Worm (Caenorhabditis elegans): Measurements from ENCODE around the gene Y57G11B.3.

Y57G11B.3 gene

DNA sequence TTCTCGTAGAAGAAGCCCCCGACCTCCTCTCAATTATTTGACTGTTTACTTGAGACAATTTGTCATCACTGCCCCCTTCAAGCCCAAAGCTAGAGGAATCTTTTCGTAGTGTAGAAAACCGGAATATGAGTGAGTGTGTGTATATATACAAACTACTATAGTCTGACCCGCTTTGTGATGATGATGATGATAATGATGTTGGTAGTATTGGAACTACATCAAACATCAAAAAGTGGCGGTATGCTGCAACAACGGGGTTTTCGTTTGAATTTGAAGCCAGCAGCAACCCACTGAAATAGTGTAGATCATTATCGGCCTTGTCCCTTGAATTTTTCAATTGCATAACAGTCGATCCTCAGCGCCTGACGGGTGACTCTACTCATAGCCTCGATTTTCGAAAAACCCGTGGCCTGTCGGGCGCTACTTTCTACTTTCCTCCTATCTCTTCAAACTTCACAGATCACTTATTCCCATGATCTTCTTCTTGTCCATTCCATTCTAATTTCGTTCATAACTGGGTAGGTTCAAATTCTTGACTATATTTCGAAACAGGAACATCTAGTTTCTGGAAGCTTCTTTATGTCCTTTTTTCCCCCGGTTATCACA, 37.8 kb upstream of the Y57G11B.3 start:
- TF ChIP-seq somi-1 (GFP tag; optimal IDR thresholded peaks at IDR 0.05) (no peak), cebp-1 (GFP tag; IDR thresholded peaks at IDR 0.05) (no peak), cebp-1 (tag; optimal IDR thresholded peaks at IDR 0.05) (peak; percentile 29), lin-26 (GFP tag; IDR thresholded peaks at IDR 0.05) (peak; percentile 58; the same call in 1 of the 2 replicates), cebp-2 (GFP tag; IDR thresholded peaks at IDR 0.05) (0 out of 2 replicates have a peak, but pooled peaks have one; percentile 56), Y79H2A.3 (GFP tag; conservative IDR thresholded peaks at IDR 0.05) (0 out of 2 replicates have a peak, but pooled peaks have one; percentile 18), snpc-4 (GFP tag; optimal IDR thresholded peaks at IDR 0.05) (no peak), snpc-4 (tag; optimal IDR thresholded peaks at IDR 0.05) (peak; percentile 59 to 86 (median 82)), zim-3 (tag; optimal IDR thresholded peaks at IDR 0.05) (no peak), mes-4 (tag; optimal IDR thresholded peaks at IDR 0.05) (no peak)

DNA sequence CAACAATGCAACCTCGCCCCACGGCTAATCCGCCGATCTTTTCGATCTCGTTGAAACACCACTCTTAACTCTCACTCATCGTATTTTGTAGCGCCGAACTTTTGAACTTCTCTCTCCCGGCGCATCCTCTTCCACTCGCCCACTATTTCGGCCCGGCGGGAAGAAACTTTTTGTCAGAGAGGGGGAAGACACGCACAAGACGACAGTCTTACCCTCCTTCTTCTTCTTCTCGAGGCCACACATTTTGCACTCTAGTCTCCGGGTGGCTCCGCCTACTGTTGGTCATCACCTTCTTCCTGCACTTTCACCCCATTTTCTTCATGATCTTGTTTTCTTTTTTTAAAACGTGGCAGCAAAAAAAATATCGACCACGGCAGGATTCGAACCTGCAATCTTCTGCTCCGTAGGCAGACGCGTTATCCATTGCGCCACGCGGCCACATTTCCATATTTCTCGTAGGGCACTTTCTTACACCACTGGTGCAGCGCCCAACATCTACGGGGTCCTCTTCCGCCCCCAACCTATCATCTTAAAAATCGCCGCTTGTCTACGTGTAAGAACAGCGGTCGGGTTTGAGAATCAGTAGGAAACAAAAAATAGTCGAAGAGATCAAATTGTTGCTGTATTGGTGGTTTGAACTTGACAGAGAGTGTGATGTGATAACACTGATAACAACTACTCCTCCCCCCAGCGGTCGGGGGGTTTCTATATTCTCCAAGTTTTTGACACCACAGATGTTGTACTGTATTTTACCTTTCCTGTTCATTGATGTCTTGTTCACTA, 37.0 kb upstream of the Y57G11B.3 start:
- TF ChIP-seq zim-3 (tag; optimal IDR thresholded peaks at IDR 0.05) = peak; percentile 39
- no peak for TF ChIP-seq F39B2.1 (GFP tag; IDR thresholded peaks at IDR 0.05)
- TF ChIP-seq pha-4 (tag; optimal IDR thresholded peaks at IDR 0.05) = no peak
- no peak for TF ChIP-seq F10E7.11 (tag; optimal IDR thresholded peaks at IDR 0.05)
- peak; percentile 67; the same call in 1 of the 2 replicates for TF ChIP-seq B0336.3 (GFP tag; IDR thresholded peaks at IDR 0.05)
- TF ChIP-seq egl-18 (GFP tag; IDR thresholded peaks at IDR 0.05) = no peak
- peak; percentile 26; the same call in 1 of the 2 replicates for TF ChIP-seq egrh-3 (GFP tag; IDR thresholded peaks at IDR 0.05)
- peak; percentile 88 for TF ChIP-seq snpc-4 (GFP tag; optimal IDR thresholded peaks at IDR 0.05)
- TF ChIP-seq snpc-4 (tag; optimal IDR thresholded peaks at IDR 0.05) = peak; percentile 23 to 98 (median 94)
- peak; percentile 24 for TF ChIP-seq lsl-1 (GFP tag; optimal IDR thresholded peaks at IDR 0.05)
- TF ChIP-seq tbx-9 (tag; optimal IDR thresholded peaks at IDR 0.05; ENCODE audit: borderline replicate concordance) = no peak
- TF ChIP-seq fkh-3 (tag; optimal IDR thresholded peaks at IDR 0.05) = peak; percentile 30
- peak; percentile 43 for TF ChIP-seq him-1 (tag; optimal IDR thresholded peaks at IDR 0.05)
- TF ChIP-seq nhr-27 (tag; optimal IDR thresholded peaks at IDR 0.05) = no peak
- TF ChIP-seq ztf-18 (tag; optimal IDR thresholded peaks at IDR 0.05) = no peak
- TF ChIP-seq madf-3 (GFP tag; IDR thresholded peaks at IDR 0.05) = 0 out of 2 replicates have a peak, but pooled peaks have one; percentile 51
- TF ChIP-seq tlf-1 (GFP tag; optimal IDR thresholded peaks at IDR 0.05) = peak; percentile 38
- peak; percentile 4; the same call in 1 of the 2 replicates for TF ChIP-seq lir-1 (GFP tag; conservative IDR thresholded peaks at IDR 0.05)
- peak; percentile 54 for TF ChIP-seq nhr-80 (tag; optimal IDR thresholded peaks at IDR 0.05)
- peak; percentile 52 for TF ChIP-seq snpc-1.3 (tag; optimal IDR thresholded peaks at IDR 0.05; ENCODE audit: insufficient read depth)
- TF ChIP-seq madf-6 (GFP tag; IDR thresholded peaks at IDR 0.05) = 0 out of 2 replicates have a peak, but pooled peaks have one; percentile 46
- peak; percentile 80 for TF ChIP-seq D2030.7 (GFP tag; IDR thresholded peaks at IDR 0.05)
- no peak for TF ChIP-seq cebp-1 (GFP tag; IDR thresholded peaks at IDR 0.05)
- peak; percentile 54 for TF ChIP-seq cebp-1 (tag; optimal IDR thresholded peaks at IDR 0.05)
- TF ChIP-seq cebp-2 (GFP tag; IDR thresholded peaks at IDR 0.05) = 0 out of 2 replicates have a peak, but pooled peaks have one; percentile 19
- no peak for TF ChIP-seq mel-28 (tag; optimal IDR thresholded peaks at IDR 0.05; ENCODE audit: borderline replicate concordance)
- TF ChIP-seq Y67H2A.10 (GFP tag; conservative IDR thresholded peaks at IDR 0.05) = peak; percentile 14; the same call in 1 of the 2 replicates
- peak; percentile 17 for TF ChIP-seq ccch-3 (GFP tag; optimal IDR thresholded peaks at IDR 0.05)
- TF ChIP-seq chd-7 (tag; optimal IDR thresholded peaks at IDR 0.05) = no peak
- peak; percentile 74 for TF ChIP-seq lin-26 (GFP tag; IDR thresholded peaks at IDR 0.05)
- TF ChIP-seq athp-1 (tag; optimal IDR thresholded peaks at IDR 0.05) = peak; percentile 18
- TF ChIP-seq pbrm-1 (GFP tag; IDR thresholded peaks at IDR 0.05) = peak; percentile 48; the same call in 1 of the 2 replicates
- no peak for TF ChIP-seq lin-35 (GFP tag; optimal IDR thresholded peaks at IDR 0.05)
- TF ChIP-seq B0261.1 (tag; optimal IDR thresholded peaks at IDR 0.05) = peak; percentile 71
- peak; percentile 99 for TF ChIP-seq attf-6 (GFP tag; IDR thresholded peaks at IDR 0.05)
- TF ChIP-seq lin-40 (tag; optimal IDR thresholded peaks at IDR 0.05) = peak; percentile 45
- TF ChIP-seq ceh-40 (GFP tag; IDR thresholded peaks at IDR 0.05) = no peak
- TF ChIP-seq dox-1 (GFP tag; IDR thresholded peaks at IDR 0.05) = peak; percentile 74
- TF ChIP-seq T26A5.8 (tag; optimal IDR thresholded peaks at IDR 0.05) = peak; percentile 5
- TF ChIP-seq ceh-27 (GFP tag; optimal IDR thresholded peaks at IDR 0.05) = peak; percentile 24
- peak; percentile 13 for TF ChIP-seq somi-1 (GFP tag; optimal IDR thresholded peaks at IDR 0.05)
